Fruit fly (Drosophila melanogaster) whole organism, wandering third instar larva: ENCODE measurements around the gene Nepl12.

Source experiments
- CG9705 ChIP-seq: fragments of 200-800 bp; sonication (Bioruptor generic); optimal IDR thresholded peaks from 2 replicates; lab custom pipeline; 2018; ENCODE audit warnings: missing biosample characterization, mild to moderate bottlenecking, missing genetic modification characterization
- CrebA ChIP-seq: fragments of 200-800 bp; sonication (Bioruptor generic); optimal IDR thresholded peaks from 2 replicates; lab custom pipeline; 2016; ENCODE audit warnings: missing biosample characterization, mild to moderate bottlenecking, missing genetic modification characterization, borderline replicate concordance
- Dfd ChIP-seq: fragments of >200 bp; optimal IDR thresholded peaks from 2 replicates; lab custom pipeline; 2017; ENCODE audit warnings: missing biosample characterization, missing genetic modification characterization
- Dif ChIP-seq: fragments of 200-275, 200-300 bp; sonication (Bioruptor generic); optimal IDR thresholded peaks from 2 replicates; lab custom pipeline; 2018; ENCODE audit warnings: missing biosample characterization, missing genetic modification characterization; ENCODE audit not compliant: partially characterized antibody
- GATAd ChIP-seq: sonication (Bioruptor generic); optimal IDR thresholded peaks from 2 replicates; lab custom pipeline; 2016; ENCODE audit warnings: missing biosample characterization, missing genetic modification characterization
- HLH106 ChIP-seq: fragments of 200-800 bp; optimal IDR thresholded peaks from 3 replicates; lab custom pipeline; 2019; ENCODE audit warnings: missing biosample characterization, mild to moderate bottlenecking, missing genetic modification characterization, moderate library complexity
- Hnf4 ChIP-seq: fragments of 200-800 bp; sonication (Bioruptor generic); optimal IDR thresholded peaks from 2 replicates; lab custom pipeline; 2016; ENCODE audit warnings: missing biosample characterization, mild to moderate bottlenecking, missing genetic modification characterization
- Hr78 ChIP-seq: fragments of >200 bp; optimal IDR thresholded peaks from 2 replicates; lab custom pipeline; 2017; ENCODE audit warnings: missing biosample characterization, missing genetic modification characterization
- Hr83 ChIP-seq: fragments of 200-300 bp; sonication (Bioruptor generic); optimal IDR thresholded peaks from 2 replicates; lab custom pipeline; 2016; ENCODE audit warnings: missing biosample characterization, mild to moderate bottlenecking, missing genetic modification characterization, moderate library complexity; ENCODE audit not compliant: poor library complexity, severe bottlenecking
- Jra ChIP-seq: sonication (Bioruptor generic); optimal IDR thresholded peaks from 2 replicates; lab custom pipeline; 2016; ENCODE audit warnings: missing biosample characterization, missing genetic modification characterization
- Mio ChIP-seq: sonication (Bioruptor generic); optimal IDR thresholded peaks from 2 replicates; lab custom pipeline; 2016; ENCODE audit warnings: missing biosample characterization, missing genetic modification characterization
- Myc ChIP-seq: fragments of >200 bp; optimal IDR thresholded peaks from 2 replicates; lab custom pipeline; 2017
- OdsH ChIP-seq: fragments of 200-800 bp; sonication (Bioruptor generic); optimal IDR thresholded peaks from 2 replicates; lab custom pipeline; 2016; ENCODE audit warnings: missing biosample characterization, mild to moderate bottlenecking, missing genetic modification characterization
- Rel ChIP-seq, 2 experiments: fragments of 200-800 bp; sonication (Bioruptor generic) in 1 of 2; optimal IDR thresholded peaks; 2 replicates in 1 of 2; 3 replicates in 1 of 2; lab custom pipeline; 2016 to 2019; ENCODE audit warnings: mild to moderate bottlenecking in 2 of 2, missing biosample characterization in 2 of 2, missing genetic modification characterization in 2 of 2, moderate library complexity in 1 of 2
- Sp1 ChIP-seq: fragments of 200-800 bp; sonication (Bioruptor generic); optimal IDR thresholded peaks from 3 replicates; lab custom pipeline; 2019; ENCODE audit warnings: missing biosample characterization, mild to moderate bottlenecking, missing genetic modification characterization, moderate library complexity
- Vsx2 ChIP-seq: fragments of 200-300, 225-300 bp; sonication (Bioruptor generic); optimal IDR thresholded peaks from 2 replicates; lab custom pipeline; 2018; ENCODE audit warnings: missing biosample characterization, missing genetic modification characterization; ENCODE audit not compliant: partially characterized antibody
- br ChIP-seq: fragments of 200-800 bp; sonication (Bioruptor generic); optimal IDR thresholded peaks from 2 replicates; lab custom pipeline; 2016; ENCODE audit warnings: missing biosample characterization, missing genetic modification characterization
- brk ChIP-seq: fragments of 200-800 bp; sonication (Bioruptor generic); optimal IDR thresholded peaks from 2 replicates; lab custom pipeline; 2016; ENCODE audit warnings: missing biosample characterization, mild to moderate bottlenecking, missing genetic modification characterization
- dl ChIP-seq, 2 experiments: fragments of 175-275, 200-275 bp in 1 of 2; fragments of 200-275 bp in 1 of 2; sonication (Bioruptor generic); optimal IDR thresholded peaks; lab custom pipeline; 2018; ENCODE audit warnings: mild to moderate bottlenecking in 2 of 2, missing biosample characterization in 2 of 2, missing genetic modification characterization in 2 of 2, moderate library complexity in 2 of 2; ENCODE audit not compliant: partially characterized antibody in 2 of 2, insufficient read depth in 1 of 2
- dmrt93B ChIP-seq: fragments of 200-800 bp; sonication (Bioruptor generic); optimal IDR thresholded peaks from 2 replicates; lab custom pipeline; 2018; ENCODE audit warnings: missing biosample characterization, mild to moderate bottlenecking, missing genetic modification characterization
- dsf ChIP-seq: sonication (Bioruptor generic); optimal IDR thresholded peaks from 2 replicates; lab custom pipeline; 2016; ENCODE audit warnings: missing biosample characterization, missing genetic modification characterization, borderline replicate concordance
- ey ChIP-seq: fragments of 200-800 bp; sonication (Bioruptor generic); optimal IDR thresholded peaks from 2 replicates; lab custom pipeline; 2016; ENCODE audit warnings: missing biosample characterization, missing genetic modification characterization
- foxo ChIP-seq, 2 experiments: fragments of 200-800 bp; sonication (Bioruptor generic); optimal IDR thresholded peaks; 2 replicates in 1 of 2; 3 replicates in 1 of 2; lab custom pipeline; 2016 to 2017; ENCODE audit warnings: missing biosample characterization in 2 of 2, missing genetic modification characterization in 2 of 2
- fru ChIP-seq: fragments of 200-800 bp; sonication (Bioruptor generic); optimal IDR thresholded peaks from 3 replicates; lab custom pipeline; 2016; ENCODE audit warnings: missing biosample characterization, mild to moderate bottlenecking, missing genetic modification characterization
- h ChIP-seq: fragments of 200-800 bp; sonication (Bioruptor generic); optimal IDR thresholded peaks from 3 replicates; lab custom pipeline; 2016; ENCODE audit warnings: missing biosample characterization, mild to moderate bottlenecking, missing genetic modification characterization
- jim ChIP-seq: fragments of 175-275, 200-325 bp; sonication (Bioruptor generic); optimal IDR thresholded peaks from 2 replicates; lab custom pipeline; 2016; ENCODE audit warnings: missing biosample characterization, mild to moderate bottlenecking, missing genetic modification characterization
- lola ChIP-seq: fragments of >200 bp; optimal IDR thresholded peaks from 2 replicates; lab custom pipeline; 2017; ENCODE audit warnings: missing biosample characterization, missing genetic modification characterization
- pan ChIP-seq: fragments of >200 bp; optimal IDR thresholded peaks from 2 replicates; lab custom pipeline; 2017
- psq ChIP-seq: fragments of 200-800 bp; sonication (Bioruptor generic); optimal IDR thresholded peaks from 3 replicates; lab custom pipeline; 2017; ENCODE audit warnings: missing biosample characterization, mild to moderate bottlenecking, missing genetic modification characterization, moderate library complexity
- rgr ChIP-seq: fragments of 200-800 bp; sonication (Bioruptor generic); optimal IDR thresholded peaks from 3 replicates; lab custom pipeline; 2016; ENCODE audit warnings: missing biosample characterization, mild to moderate bottlenecking, missing genetic modification characterization
- sage ChIP-seq: fragments of 200-800 bp; sonication (Bioruptor generic); optimal IDR thresholded peaks from 2 replicates; lab custom pipeline; 2016; ENCODE audit warnings: missing biosample characterization, mild to moderate bottlenecking, missing genetic modification characterization
- sv ChIP-seq: fragments of 200-800 bp; sonication (Bioruptor generic); optimal IDR thresholded peaks from 3 replicates; lab custom pipeline; 2016; ENCODE audit warnings: missing biosample characterization, missing genetic modification characterization
- tai ChIP-seq: sonication (Bioruptor generic); optimal IDR thresholded peaks from 2 replicates; lab custom pipeline; 2016; ENCODE audit warnings: missing biosample characterization, missing genetic modification characterization

The Nepl12 gene

dm6 chr3R:9628036-9628435, 47.3 kb upstream of the Nepl12 start:
- TF ChIP-seq ey (GFP tag; lab: Kevin White, UChicago), result no peak

dm6 chr3R:9628607-9629006, 46.7 kb upstream of the Nepl12 start:
- TF ChIP-seq Myc (lab: Kevin White, UChicago) (peak; percentile 17), Dfd (GFP tag; lab: Kevin White, UChicago) (no peak), Hnf4 (peak; percentile 53), foxo (GFP tag; optimal IDR thresholded peaks at IDR 0.05; lab: Kevin White, UChicago) (no peak), Dif (GFP tag; lab: Kevin White, UChicago) (no peak), jim (GFP tag; lab: Kevin White, UChicago) (no peak), brk (GFP tag; lab: Kevin White, UChicago) (peak; percentile 34), dl (GFP tag; optimal IDR thresholded peaks at IDR 0.05; lab: Kevin White, UChicago; ENCODE audit: insufficient read depth in 1 of 2, partially characterized antibody in 2 of 2) (no peak), fru (no peak)

- no peak for TF ChIP-seq sage (GFP tag; lab: Kevin White, UChicago)
- TF ChIP-seq Rel (GFP tag; optimal IDR thresholded peaks at IDR 0.05; lab: Kevin White, UChicago), result no peak
- TF ChIP-seq Rel (tag; optimal IDR thresholded peaks at IDR 0.05; lab: Kevin White, UChicago), result peak; percentile 30
- peak; percentile 88 for TF ChIP-seq psq
- TF ChIP-seq dl (GFP tag; optimal IDR thresholded peaks at IDR 0.05; lab: Kevin White, UChicago; ENCODE audit: insufficient read depth in 1 of 2, partially characterized antibody in 2 of 2), result peak in 1 of 2 experiments; percentile 37
- TF ChIP-seq CrebA (GFP tag; lab: Kevin White, UChicago), result peak; percentile 97
- no peak for TF ChIP-seq dmrt93B (GFP tag; lab: Kevin White, UChicago)
- peak; percentile 38 for TF ChIP-seq Hr83
- TF ChIP-seq lola (GFP tag; lab: Kevin White, UChicago), result no peak
- TF ChIP-seq pan (lab: Kevin White, UChicago), result no peak
These were observed 45.2 kb upstream of the Nepl12 start for dm6 chr3R:9630053-9630632.

dm6 chr3R:9630633-9631095, 44.7 kb upstream of the Nepl12 start, which contains the start of gene Calr:
Gene Calr (minus strand): TSS chr3R:9630851.
- TF ChIP-seq Rel (GFP tag; optimal IDR thresholded peaks at IDR 0.05; lab: Kevin White, UChicago), result peak; percentile 48
- TF ChIP-seq Rel (tag; optimal IDR thresholded peaks at IDR 0.05; lab: Kevin White, UChicago), result peak; percentile 52
- TF ChIP-seq fru, result peak; percentile 13
- TF ChIP-seq dl (GFP tag; optimal IDR thresholded peaks at IDR 0.05; lab: Kevin White, UChicago; ENCODE audit: insufficient read depth in 1 of 2, partially characterized antibody in 2 of 2), result peak in 1 of 2 experiments; percentile 50
- TF ChIP-seq jim (GFP tag; lab: Kevin White, UChicago), result peak; percentile 44
- TF ChIP-seq CG9705 (GFP tag; lab: Kevin White, UChicago), result peak; percentile 4
- TF ChIP-seq Dif (GFP tag; lab: Kevin White, UChicago), result peak; percentile 86
- TF ChIP-seq psq, result peak; percentile 81
- no peak for TF ChIP-seq Myc (lab: Kevin White, UChicago)
- TF ChIP-seq Hr78 (GFP tag; lab: Kevin White, UChicago), result no peak
- peak; percentile 61 for TF ChIP-seq Hnf4
- TF ChIP-seq Sp1 (GFP tag; lab: Kevin White, UChicago), result peak; percentile 65
- TF ChIP-seq h, result peak; percentile 41
- TF ChIP-seq tai (GFP tag; lab: Kevin White, UChicago), result no peak
- peak; percentile 63 for TF ChIP-seq Hr83
- no peak for TF ChIP-seq HLH106 (tag; lab: Kevin White, UChicago)
- peak; percentile 30 for TF ChIP-seq Mio (GFP tag; lab: Kevin White, UChicago)
- TF ChIP-seq dsf (GFP tag; lab: Kevin White, UChicago), result no peak
- TF ChIP-seq sv (GFP tag; lab: Kevin White, UChicago), result peak; percentile 44
- TF ChIP-seq Jra, result peak; percentile 50
- TF ChIP-seq brk (GFP tag; lab: Kevin White, UChicago), result peak; percentile 49
- peak; percentile 44 for TF ChIP-seq ey (GFP tag; lab: Kevin White, UChicago)
- TF ChIP-seq Vsx2, result no peak
- peak; percentile 74 for TF ChIP-seq br (GFP tag; lab: Kevin White, UChicago)
- no peak for TF ChIP-seq OdsH (GFP tag; lab: Kevin White, UChicago)
- no peak for TF ChIP-seq GATAd (GFP tag; lab: Kevin White, UChicago)
- TF ChIP-seq foxo (GFP tag; optimal IDR thresholded peaks at IDR 0.05; lab: Kevin White, UChicago), result peak; percentile 48 to 52
- no peak for TF ChIP-seq Dfd (GFP tag; lab: Kevin White, UChicago)
- TF ChIP-seq rgr (GFP tag; lab: Kevin White, UChicago), result peak; percentile 64
- TF ChIP-seq, all 38 proteins: peak for 19
